Worm (Caenorhabditis elegans): ENCODE results near the gene F16G10.8.

The F16G10.8 gene

DNA sequence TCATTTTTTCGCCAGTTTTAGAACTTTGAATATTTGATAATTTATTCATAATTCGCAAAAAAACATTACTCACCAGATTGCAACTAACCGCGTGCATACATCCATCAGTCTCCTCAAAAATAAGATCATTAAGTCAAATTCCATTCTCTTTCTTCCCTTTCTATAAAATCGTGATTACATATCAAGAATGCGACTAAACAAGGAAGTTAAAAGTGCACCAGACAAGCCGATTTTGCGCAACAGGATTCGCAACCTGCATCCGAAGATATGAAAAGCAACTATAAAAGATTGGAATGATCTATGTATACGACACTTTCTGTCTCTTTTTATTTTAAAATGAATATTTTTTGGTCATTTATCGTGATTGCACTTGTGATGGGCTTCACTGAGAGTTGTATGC is 14.3 kb downstream of the F16G10.8 start, which contains the start of gene hpo-25:
TSS of gene hpo-25 (plus strand) at position 301 of the 400 bp plus-strand sequence.
- no peak for TF ChIP-seq flt-1 (GFP tag; IDR thresholded peaks at IDR 0.05)
- TF ChIP-seq tbx-11 (GFP tag; IDR thresholded peaks at IDR 0.05) = no peak
- no peak for TF ChIP-seq ama-1 (optimal IDR thresholded peaks at IDR 0.05)
- TF ChIP-seq ceh-13 (GFP tag; optimal IDR thresholded peaks at IDR 0.05) = no peak
- TF ChIP-seq B0310.2 (tag; optimal IDR thresholded peaks at IDR 0.05) = no peak
- TF ChIP-seq F13C5.2 (tag; optimal IDR thresholded peaks at IDR 0.05) = no peak
- no peak for TF ChIP-seq tbx-37 (GFP tag; conservative IDR thresholded peaks at IDR 0.05)
- no peak for TF ChIP-seq hmg-4 (GFP tag; optimal IDR thresholded peaks at IDR 0.05)
- no peak for TF ChIP-seq scrt-1 (GFP tag; IDR thresholded peaks at IDR 0.05)

DNA sequence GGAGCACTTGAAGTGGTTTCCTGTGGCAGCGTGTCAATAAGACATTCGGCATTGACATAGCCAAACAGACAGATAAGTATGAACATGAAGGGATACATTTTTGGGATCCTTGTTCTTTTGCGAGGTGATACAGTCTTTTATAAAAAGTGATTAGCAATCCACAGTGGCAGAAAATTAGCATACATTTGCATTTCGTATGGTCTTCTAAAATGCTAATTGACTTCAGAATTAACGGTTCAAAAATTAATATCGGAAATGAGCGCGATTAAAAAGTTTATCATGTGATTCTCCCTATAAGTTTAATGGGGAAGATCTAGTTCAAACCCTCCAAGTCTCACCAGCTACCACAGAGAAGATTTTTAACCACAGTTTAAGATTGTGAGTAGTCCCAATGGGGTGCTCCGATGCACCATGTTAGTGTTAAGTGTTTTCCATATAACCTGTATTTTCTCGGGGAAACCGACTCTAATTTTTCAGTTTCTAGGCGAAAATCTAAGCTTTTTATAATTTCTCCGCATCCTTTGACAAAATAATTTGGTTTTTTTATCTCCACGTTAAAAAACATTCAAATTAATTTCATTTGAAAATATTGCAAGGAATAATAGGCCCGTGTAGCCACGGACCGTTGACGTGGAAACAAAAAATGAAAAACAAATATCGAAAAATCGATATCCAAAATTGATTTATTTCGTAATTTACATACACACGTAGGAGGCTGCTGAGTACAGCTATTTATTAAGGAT is 16.4 kb downstream of the F16G10.8 start, which contains the start of the genes F43C11.12 and F16G10.5:
TSS of gene F43C11.12 (minus strand) at position 101 of the 743 bp plus-strand sequence.
TSS of gene F16G10.5 (plus strand) at position 693 of the 743 bp plus-strand sequence.
- TF ChIP-seq tbx-11 (GFP tag; IDR thresholded peaks at IDR 0.05) (no peak), sea-1 (GFP tag; conservative IDR thresholded peaks at IDR 0.05) (no peak), ets-7 (tag; optimal IDR thresholded peaks at IDR 0.05) (no peak), hmbx-1 (tag; optimal IDR thresholded peaks at IDR 0.05) (no peak), pes-1 (GFP tag; IDR thresholded peaks at IDR 0.05) (no peak), scrt-1 (GFP tag; IDR thresholded peaks at IDR 0.05) (no peak), ceh-36 (tag; optimal IDR thresholded peaks at IDR 0.05) (no peak), F13C5.2 (tag; optimal IDR thresholded peaks at IDR 0.05) (no peak), ama-1 (optimal IDR thresholded peaks at IDR 0.05) (no peak), flt-1 (GFP tag; IDR thresholded peaks at IDR 0.05) (no peak), ceh-13 (GFP tag; optimal IDR thresholded peaks at IDR 0.05) (no peak)

DNA sequence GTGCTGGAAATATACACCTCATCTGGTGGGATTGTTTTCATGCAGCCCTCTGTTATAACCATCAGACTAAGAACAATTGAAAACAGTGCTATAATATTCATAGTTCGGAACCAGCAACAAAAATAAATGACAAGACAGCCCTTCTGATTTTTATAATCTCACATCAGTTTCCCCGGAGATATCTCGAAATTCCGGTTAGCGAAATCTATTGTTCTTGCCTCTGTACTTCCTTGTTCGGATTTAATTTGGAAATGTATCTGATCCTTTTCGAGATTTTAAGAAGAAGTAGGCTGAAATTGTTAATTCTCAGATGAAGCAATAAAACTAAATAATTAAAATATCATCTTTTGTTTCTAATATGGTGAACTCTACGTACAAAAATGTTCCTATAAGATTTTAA is 19.6 kb downstream of the F16G10.8 start, which contains the start of gene F43C11.11:
TSS of gene F43C11.11 (minus strand) at position 101 of the 400 bp plus-strand sequence.
- TF ChIP-seq scrt-1 (GFP tag; IDR thresholded peaks at IDR 0.05) (no peak), tbx-11 (GFP tag; IDR thresholded peaks at IDR 0.05) (no peak), tra-4 (tag; optimal IDR thresholded peaks at IDR 0.05) (no peak), tbx-37 (GFP tag; conservative IDR thresholded peaks at IDR 0.05) (no peak), pes-1 (GFP tag; IDR thresholded peaks at IDR 0.05) (no peak), ets-7 (tag; optimal IDR thresholded peaks at IDR 0.05) (no peak), ama-1 (optimal IDR thresholded peaks at IDR 0.05) (no peak)

DNA sequence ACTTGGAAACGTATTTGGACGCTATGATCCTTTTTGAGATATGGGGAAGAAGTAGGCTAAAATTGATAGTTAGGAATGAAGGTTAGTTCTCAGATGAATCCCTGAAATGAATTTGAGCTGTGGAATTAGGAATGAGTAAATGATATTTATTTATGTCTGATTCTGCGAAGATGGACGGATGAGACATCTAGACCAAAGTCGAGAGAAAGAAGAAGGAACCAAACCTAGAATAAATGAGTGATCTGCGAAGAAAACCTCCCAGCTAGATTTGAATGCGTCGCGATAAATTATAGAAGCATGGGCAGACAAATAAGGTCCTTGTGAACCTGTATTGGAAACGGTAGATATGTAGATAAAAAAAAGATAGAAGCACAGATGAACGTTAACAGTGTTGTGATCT is 23.3 kb downstream of the F16G10.8 start, which contains the start of gene F43C11.16:
TSS of gene F43C11.16 (minus strand) at position 101 of the 400 bp plus-strand sequence.
- no peak for TF ChIP-seq sea-1 (GFP tag; conservative IDR thresholded peaks at IDR 0.05)
- no peak for TF ChIP-seq aly-1 (tag; optimal IDR thresholded peaks at IDR 0.05)
- TF ChIP-seq pes-1 (GFP tag; IDR thresholded peaks at IDR 0.05) = no peak
- TF ChIP-seq scrt-1 (GFP tag; IDR thresholded peaks at IDR 0.05) = no peak
- TF ChIP-seq tbx-37 (GFP tag; conservative IDR thresholded peaks at IDR 0.05) = no peak
- TF ChIP-seq flt-1 (GFP tag; IDR thresholded peaks at IDR 0.05) = no peak
- TF ChIP-seq ama-1 (optimal IDR thresholded peaks at IDR 0.05) = no peak
- TF ChIP-seq hmbx-1 (tag; optimal IDR thresholded peaks at IDR 0.05) = no peak
- TF ChIP-seq ceh-36 (tag; optimal IDR thresholded peaks at IDR 0.05) = no peak
- TF ChIP-seq hmg-4 (GFP tag; optimal IDR thresholded peaks at IDR 0.05) = no peak
- no peak for TF ChIP-seq F13C5.2 (tag; optimal IDR thresholded peaks at IDR 0.05)
- no peak for TF ChIP-seq hnd-1 (tag; optimal IDR thresholded peaks at IDR 0.05)
- no peak for TF ChIP-seq ets-7 (tag; optimal IDR thresholded peaks at IDR 0.05)

DNA sequence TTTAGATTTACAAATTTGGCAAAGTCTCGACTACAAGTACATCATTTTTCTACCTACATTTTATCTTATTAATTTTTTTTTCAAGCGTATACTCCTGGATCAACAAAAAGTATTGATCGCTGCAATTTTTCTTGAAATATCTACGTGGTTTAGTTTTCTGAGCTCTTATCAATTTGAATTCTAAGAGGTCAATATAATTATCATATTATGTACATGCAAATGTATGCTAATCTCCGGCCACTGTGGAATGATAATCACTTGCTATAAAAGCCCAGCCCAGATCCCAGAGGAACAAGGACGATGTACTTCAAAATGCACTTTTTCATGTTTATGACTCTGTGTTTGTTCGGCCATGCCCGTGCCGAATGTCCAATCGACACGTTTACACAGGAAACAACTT is 26.4 kb downstream of the F16G10.8 start, which contains the start of gene F43C11.1:
TSS of gene F43C11.1 (plus strand) at position 301 of the 400 bp plus-strand sequence.
- no peak for TF ChIP-seq hmbx-1 (tag; optimal IDR thresholded peaks at IDR 0.05)
- no peak for TF ChIP-seq ama-1 (optimal IDR thresholded peaks at IDR 0.05)
- no peak for TF ChIP-seq scrt-1 (GFP tag; IDR thresholded peaks at IDR 0.05)
- TF ChIP-seq tbx-37 (GFP tag; conservative IDR thresholded peaks at IDR 0.05) = no peak
- TF ChIP-seq pes-1 (GFP tag; IDR thresholded peaks at IDR 0.05) = no peak
- no peak for TF ChIP-seq F13C5.2 (tag; optimal IDR thresholded peaks at IDR 0.05)
- no peak for TF ChIP-seq hmg-4 (GFP tag; optimal IDR thresholded peaks at IDR 0.05)
- TF ChIP-seq tra-4 (tag; optimal IDR thresholded peaks at IDR 0.05) = no peak
- no peak for TF ChIP-seq hnd-1 (tag; optimal IDR thresholded peaks at IDR 0.05)
- no peak for TF ChIP-seq sea-1 (GFP tag; conservative IDR thresholded peaks at IDR 0.05)
- TF ChIP-seq ets-7 (tag; optimal IDR thresholded peaks at IDR 0.05) = no peak
- TF ChIP-seq tbx-11 (GFP tag; IDR thresholded peaks at IDR 0.05) = no peak
- TF ChIP-seq B0310.2 (tag; optimal IDR thresholded peaks at IDR 0.05) = no peak
- TF ChIP-seq aly-1 (tag; optimal IDR thresholded peaks at IDR 0.05) = no peak
- no peak for TF ChIP-seq flt-1 (GFP tag; IDR thresholded peaks at IDR 0.05)

DNA sequence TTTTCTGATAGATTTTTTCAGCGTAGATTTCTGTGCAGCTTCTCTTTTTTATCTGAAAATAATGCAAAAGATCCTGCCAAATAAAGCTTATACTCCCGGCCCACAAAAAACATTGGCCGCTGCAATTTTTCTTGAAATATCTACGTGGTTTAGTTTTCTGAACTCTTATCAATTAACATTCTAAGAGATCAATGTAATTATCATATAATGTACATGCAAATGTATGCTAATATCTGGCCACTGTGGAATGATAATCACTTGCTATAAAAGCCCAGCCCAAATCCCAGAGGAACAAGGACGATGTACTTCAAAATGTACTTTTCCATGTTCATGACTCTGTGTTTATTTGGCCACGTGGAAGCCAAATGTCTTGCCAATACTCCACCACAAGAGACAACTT is 28.8 kb downstream of the F16G10.8 start, which contains the start of gene F43C11.2:
TSS of gene F43C11.2 (plus strand) at position 301 of the 400 bp plus-strand sequence.
- TF ChIP-seq ceh-36 (tag; optimal IDR thresholded peaks at IDR 0.05) (no peak), pes-1 (GFP tag; IDR thresholded peaks at IDR 0.05) (no peak), F13C5.2 (tag; optimal IDR thresholded peaks at IDR 0.05) (no peak), ceh-13 (GFP tag; optimal IDR thresholded peaks at IDR 0.05) (no peak), sea-1 (GFP tag; conservative IDR thresholded peaks at IDR 0.05) (no peak), tbx-11 (GFP tag; IDR thresholded peaks at IDR 0.05) (no peak)

DNA sequence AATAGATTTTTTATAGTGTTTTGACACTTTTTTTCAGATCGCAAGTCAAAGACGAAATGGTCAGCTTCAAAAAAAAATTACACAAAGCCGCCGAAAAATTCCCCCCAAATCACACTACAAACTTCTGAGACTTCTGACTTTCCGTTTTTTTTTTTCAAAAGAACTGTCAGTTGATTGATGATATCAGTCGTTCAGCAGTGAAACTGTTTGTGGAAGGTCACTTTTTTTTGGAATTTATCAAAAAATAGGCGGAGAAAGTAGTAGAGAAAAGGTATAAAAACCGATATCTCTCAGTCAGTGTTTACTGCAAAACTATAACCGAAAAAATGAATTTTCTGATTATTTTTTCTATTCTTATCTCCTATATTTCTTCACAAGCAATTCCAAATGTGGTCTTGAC is 30.2 kb downstream of the F16G10.8 start, which contains the start of gene F43C11.3:
TSS of gene F43C11.3 (plus strand) at position 301 of the 400 bp plus-strand sequence.
- TF ChIP-seq tbx-37 (GFP tag; conservative IDR thresholded peaks at IDR 0.05) (no peak), ceh-36 (tag; optimal IDR thresholded peaks at IDR 0.05) (no peak), hmg-4 (GFP tag; optimal IDR thresholded peaks at IDR 0.05) (no peak), tbx-11 (GFP tag; IDR thresholded peaks at IDR 0.05) (no peak), scrt-1 (GFP tag; IDR thresholded peaks at IDR 0.05) (no peak), flt-1 (GFP tag; IDR thresholded peaks at IDR 0.05) (no peak), pes-1 (GFP tag; IDR thresholded peaks at IDR 0.05) (no peak), sea-1 (GFP tag; conservative IDR thresholded peaks at IDR 0.05) (no peak), ceh-13 (GFP tag; optimal IDR thresholded peaks at IDR 0.05) (no peak), ets-7 (tag; optimal IDR thresholded peaks at IDR 0.05) (no peak), hnd-1 (tag; optimal IDR thresholded peaks at IDR 0.05) (no peak), ama-1 (optimal IDR thresholded peaks at IDR 0.05) (no peak), B0310.2 (tag; optimal IDR thresholded peaks at IDR 0.05) (no peak), hmbx-1 (tag; optimal IDR thresholded peaks at IDR 0.05) (no peak), tra-4 (tag; optimal IDR thresholded peaks at IDR 0.05) (no peak)

All from whole organism, early embryonic.